Fruit fly (Drosophila melanogaster) whole organism, larva: ENCODE data around the gene CG43867.
A peak's percentile ranks its signal among the peaks of the same experiment; 100 is the strongest.

Source experiments
- noc ChIP-seq: fragments of 200-800 bp; sonication (Bioruptor generic); optimal IDR thresholded peaks from 3 replicates; lab custom pipeline; 2019; ENCODE audit warnings: missing biosample characterization, mild to moderate bottlenecking, missing genetic modification characterization, moderate library complexity

CG43867 gene

DNA sequence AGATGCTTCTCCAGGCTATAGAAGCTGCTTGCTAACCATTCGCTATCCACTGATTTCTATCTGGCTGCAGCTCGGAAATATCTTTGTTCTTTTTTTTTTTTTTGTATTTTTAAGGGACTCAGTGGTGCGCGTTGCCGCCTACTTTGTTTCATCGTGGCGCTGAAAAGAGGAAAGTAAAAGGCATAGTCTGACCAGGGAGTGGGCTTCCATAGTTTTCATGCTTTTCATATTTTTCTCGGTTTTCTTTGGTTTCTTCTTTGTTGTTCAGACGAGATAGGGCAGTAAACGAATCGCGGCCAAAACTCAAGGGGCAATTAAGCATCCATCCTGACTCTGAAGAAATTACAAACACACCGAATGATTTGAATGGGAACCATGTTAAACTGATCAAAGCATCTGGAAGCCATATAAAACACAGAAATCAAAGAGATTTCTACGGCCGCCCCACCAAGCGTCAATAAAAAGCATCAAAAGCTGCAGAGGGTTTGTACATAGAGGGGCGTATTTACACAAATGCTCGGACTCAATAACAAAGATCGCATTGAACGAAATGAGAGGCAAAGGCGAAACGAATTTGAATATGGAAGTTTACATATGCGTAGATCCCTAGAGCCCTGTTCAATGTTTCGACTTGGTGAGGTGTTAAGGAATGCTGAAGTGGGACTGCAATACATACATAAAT, 155.3 kb downstream of the CG43867 start:
- TF ChIP-seq noc (tag; lab: Kevin White, UChicago), result no peak

DNA sequence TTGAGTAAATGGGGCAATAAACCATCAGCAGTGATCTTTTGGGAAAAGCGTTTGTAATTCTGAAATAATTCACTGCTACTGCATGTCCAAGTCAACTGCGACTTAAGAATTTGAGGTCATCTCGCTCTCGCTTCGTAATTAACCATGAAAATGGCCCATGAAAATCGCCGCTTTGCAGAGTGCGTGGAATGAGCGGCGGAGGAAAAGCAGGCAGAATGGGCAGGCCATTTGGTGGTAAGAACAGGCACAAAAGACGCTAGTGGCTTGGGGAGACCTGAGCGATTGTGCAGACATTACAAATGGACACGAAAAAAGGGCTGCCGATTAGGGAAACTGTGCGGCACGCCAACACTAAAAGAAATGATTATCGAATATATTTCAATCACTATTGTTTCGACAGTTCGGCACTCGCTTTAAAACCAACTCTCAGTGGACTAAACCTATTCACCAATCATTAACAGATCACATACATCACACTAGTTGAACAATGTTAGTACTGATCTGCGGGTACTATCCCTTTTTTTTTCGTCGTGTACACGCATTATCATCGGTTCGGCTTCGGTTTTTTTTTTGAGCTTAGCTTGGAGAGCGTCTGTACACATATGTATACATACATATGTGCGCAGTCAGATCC, 156.2 kb downstream of the CG43867 start:
- TF ChIP-seq noc (tag; lab: Kevin White, UChicago), result no peak

DNA sequence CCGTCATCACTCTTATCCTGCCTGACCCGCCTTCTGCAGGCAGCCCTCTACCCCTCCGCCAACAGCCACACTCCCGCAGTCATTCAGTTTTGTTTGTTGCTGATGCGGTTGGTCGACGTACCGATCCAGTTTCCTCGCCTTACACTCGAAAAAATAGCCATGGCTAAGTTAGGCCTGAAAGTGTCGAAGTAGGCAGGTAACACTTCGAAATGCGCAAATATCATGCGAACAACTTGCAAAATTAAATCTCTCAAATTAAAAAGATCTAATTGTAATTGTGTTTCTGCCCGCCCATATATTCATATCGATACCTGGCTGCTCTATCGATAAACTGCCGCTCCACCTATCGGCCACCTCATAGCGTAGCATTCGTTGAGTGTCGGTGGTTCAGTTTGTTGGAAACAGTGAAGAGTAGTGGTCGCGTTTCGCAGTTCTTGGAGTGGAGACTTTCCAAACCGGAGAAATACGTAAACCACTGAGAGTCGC, 158.1 kb downstream of the CG43867 start, which contains the start of gene fz3:
Gene fz3, plus strand, starts transcription at position 307 of the 486 bp plus-strand sequence.
- TF ChIP-seq noc (tag; lab: Kevin White, UChicago), result no peak

DNA sequence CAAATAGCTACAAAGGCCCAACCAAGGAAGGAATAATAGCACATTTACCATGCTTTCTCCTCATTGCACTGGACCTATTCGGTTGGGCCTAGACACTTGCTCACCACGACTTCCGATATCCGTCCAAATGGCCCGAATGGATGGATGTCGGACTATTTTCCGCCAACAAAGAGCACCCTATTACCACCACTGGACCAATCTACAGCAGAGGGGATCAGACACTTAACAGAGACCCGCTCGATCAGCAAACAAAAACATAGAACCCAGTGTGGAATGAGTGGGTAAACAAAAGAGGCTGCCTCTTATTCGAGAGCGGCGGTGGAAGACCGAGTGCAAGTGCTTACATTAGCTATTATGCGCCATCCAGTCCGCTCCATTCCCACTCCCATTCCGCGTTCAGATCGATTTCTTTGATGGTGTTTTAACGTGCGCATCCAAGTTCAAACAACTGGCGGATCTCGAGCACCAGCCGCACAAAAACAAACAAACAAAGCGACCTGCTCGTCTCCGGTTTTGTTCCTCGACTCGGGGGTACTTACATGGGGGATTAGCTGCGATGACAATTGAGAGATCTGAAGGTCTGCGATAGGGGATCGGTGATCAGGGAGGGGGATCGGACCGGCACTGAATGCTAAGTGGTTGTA, 159.2 kb downstream of the CG43867 start:
- no peak for TF ChIP-seq noc (tag; lab: Kevin White, UChicago)

DNA sequence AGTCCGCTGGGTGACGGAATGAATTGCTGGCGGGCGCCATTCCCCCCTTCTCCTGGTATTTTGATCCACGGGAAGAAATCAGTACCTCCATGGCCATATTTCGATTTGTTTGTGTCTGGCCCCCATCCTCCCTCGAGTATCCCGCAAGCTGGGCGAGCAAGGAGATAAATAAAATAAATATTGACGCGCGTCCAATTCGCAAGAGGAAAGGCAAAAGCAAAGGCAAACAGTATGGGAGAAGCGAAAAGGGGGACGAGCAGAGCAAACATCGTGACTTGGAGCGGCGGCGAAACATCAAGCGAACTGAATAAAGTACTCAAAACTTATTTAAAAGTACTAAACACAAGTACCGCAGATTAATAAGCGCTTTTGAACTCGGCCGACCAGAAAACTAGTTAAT, 159.8 kb downstream of the CG43867 start:
- TF ChIP-seq noc (tag; lab: Kevin White, UChicago), result peak; percentile 13

DNA sequence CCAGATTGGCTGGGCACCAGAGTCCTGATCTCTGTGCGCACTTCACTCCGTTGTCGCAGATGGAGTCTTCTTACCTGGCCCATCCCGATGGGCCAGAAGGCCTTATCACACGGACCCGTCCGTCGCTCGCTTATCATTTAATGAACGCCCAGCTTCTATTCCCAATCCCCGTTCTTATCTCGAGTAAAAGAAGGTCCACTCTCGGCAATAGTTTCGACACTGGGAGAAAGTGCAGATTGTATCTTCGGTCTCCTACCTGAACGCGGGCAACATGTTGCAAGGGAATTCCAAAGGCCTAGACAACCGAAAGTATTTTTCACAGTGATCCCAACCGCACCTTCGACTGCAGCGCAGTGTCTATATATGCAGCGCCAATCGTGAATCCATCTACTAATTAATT, 161.7 kb downstream of the CG43867 start:
- no peak for TF ChIP-seq noc (tag; lab: Kevin White, UChicago)

DNA sequence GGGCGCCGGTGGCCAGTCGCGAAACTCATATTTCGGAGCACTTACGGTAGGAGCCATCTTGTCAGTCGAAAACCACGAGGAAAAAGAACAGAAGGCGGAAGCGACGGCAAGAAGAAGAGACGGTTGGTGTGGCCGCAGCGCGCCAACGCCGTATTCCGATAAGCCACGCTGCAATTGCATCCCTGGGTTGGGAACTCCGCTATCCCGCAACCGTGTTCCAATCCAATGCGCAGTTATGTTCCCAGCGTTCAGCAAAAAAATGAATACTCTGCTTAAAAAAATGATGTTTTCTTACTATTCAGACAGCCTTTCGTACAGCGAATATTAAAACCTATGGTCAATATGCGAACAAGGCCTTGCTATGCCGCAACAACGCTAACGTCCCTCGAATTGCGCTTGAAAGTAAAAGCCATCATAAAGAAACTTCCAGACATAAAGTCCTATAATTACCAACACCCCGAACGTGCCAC, 162.7 kb downstream of the CG43867 start, which contains the start of gene RpL22:
Gene RpL22, minus strand, starts transcription at position 92 of the 470 bp plus-strand sequence.
- TF ChIP-seq noc (tag; lab: Kevin White, UChicago), result peak; percentile 68

DNA sequence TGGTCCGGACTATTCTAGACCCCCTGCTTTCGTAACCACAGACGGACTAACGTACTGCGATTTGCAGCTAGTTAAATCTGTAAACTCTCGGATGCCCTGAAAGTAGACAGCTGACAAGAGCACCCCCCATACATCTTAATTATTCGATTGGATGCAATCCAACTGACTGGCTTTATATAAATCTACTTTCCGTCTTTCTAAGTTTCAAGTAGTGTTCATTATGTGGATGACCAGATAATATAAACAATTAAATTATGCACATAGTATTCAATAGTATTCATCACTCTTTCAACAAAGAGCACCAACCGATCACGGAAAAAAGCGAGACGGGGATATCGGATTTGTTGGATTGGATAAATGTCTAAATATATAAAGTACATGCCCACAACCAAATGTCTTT, 165.7 kb downstream of the CG43867 start:
- TF ChIP-seq noc (tag; lab: Kevin White, UChicago), result no peak

DNA sequence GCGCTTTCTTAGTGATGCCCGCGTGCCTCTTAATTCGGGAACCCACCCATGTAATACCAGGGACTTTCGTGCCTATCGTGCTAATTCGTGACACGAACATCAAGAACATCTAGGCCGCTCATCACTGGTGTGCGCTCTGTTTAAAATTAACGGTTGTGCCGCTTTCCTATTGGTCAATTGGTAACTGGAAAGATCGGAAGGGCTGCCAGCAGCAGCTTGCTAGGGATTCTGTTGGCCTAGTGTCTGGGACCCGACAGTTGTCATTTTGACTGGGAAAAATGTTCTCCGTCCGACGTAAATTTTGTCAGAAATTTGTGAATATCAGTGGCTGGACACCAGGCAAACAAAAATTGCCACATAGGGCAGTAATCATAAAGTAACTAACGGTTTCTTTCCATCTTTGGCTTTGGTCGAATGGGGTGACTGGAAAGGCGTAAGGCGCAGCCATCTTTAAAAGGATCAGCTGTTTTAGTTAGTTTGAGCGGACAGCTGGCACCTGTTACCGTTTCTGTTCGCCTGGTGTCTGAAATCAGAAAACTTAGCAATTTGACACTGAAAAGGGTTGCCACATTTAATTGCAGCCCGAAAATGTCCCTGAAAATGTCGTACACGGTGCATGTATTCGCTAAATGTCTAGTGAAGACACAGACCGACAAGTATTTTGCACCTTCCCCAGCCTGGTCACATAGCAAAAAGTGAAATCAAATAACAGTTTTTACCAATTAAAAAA, 168.7 kb downstream of the CG43867 start, which contains the start of gene CG5273:
Gene CG5273, plus strand, starts transcription at position 703 of the 730 bp plus-strand sequence.
- TF ChIP-seq noc (tag; lab: Kevin White, UChicago), result peak; percentile 12
